Fruit fly (Drosophila melanogaster): ENCODE results near the gene Eaf6.

Eaf6 gene

dm6 chr3L:5583295-5583707, 24.8 kb downstream of the Eaf6 start (continued):
- TF ChIP-seq zf30C (GFP tag; optimal IDR thresholded peaks at IDR 0.05) (peak; percentile 84), Doc2 (GFP tag; IDR thresholded peaks at IDR 0.05) (peak; percentile 73; the same call in 1 of the 2 replicates), GATAe (GFP tag; conservative IDR thresholded peaks at IDR 0.05) (peak; percentile 55; the same call in 1 of the 2 replicates), fd64A (GFP tag; optimal IDR thresholded peaks at IDR 0.05) (peak; percentile 25), CG12744 (GFP tag; optimal IDR thresholded peaks at IDR 0.05) (peak; percentile 50), CG4404 (GFP tag; IDR thresholded peaks at IDR 0.05) (peak; percentile 90), CG13296 (GFP tag; optimal IDR thresholded peaks at IDR 0.05) (no peak), ap (GFP tag; IDR thresholded peaks at IDR 0.05) (peak; percentile 84), ham (GFP tag; IDR thresholded peaks at IDR 0.05) (peak; percentile 69), CG4617 (GFP tag; optimal IDR thresholded peaks at IDR 0.05; ENCODE audit: borderline replicate concordance) (peak; percentile 93), repo (GFP tag; optimal IDR thresholded peaks at IDR 0.05) (peak; percentile 75), Hand (GFP tag; optimal IDR thresholded peaks at IDR 0.05) (no peak), tio (GFP tag; optimal IDR thresholded peaks at IDR 0.05) (peak; percentile 68), ssp (GFP tag; IDR thresholded peaks at IDR 0.05) (peak; percentile 92), CG12942 (GFP tag; optimal IDR thresholded peaks at IDR 0.05) (peak; percentile 85), Gug (GFP tag; IDR thresholded peaks at IDR 0.05) (peak; percentile 91), CG17385 (GFP tag; optimal IDR thresholded peaks at IDR 0.05) (peak; percentile 61), Dp (GFP tag; optimal IDR thresholded peaks at IDR 0.05) (peak; percentile 82), CG33557 (GFP tag; optimal IDR thresholded peaks at IDR 0.05) (no peak), bigmax (GFP tag; optimal IDR thresholded peaks at IDR 0.05) (no peak), Bgb (GFP tag; IDR thresholded peaks at IDR 0.05; ENCODE audit: partially characterized antibody) (peak; percentile 83), CG7556 (GFP tag; optimal IDR thresholded peaks at IDR 0.05) (no peak), CG6654 (GFP tag; optimal IDR thresholded peaks at IDR 0.05) (peak; percentile 50), ewg (GFP tag; optimal IDR thresholded peaks at IDR 0.05) (no peak), maf-S (GFP tag; optimal IDR thresholded peaks at IDR 0.05) (peak; percentile 79), her (GFP tag; optimal IDR thresholded peaks at IDR 0.05) (peak; percentile 55), sc (optimal IDR thresholded peaks at IDR 0.05) (no peak), sc (GFP tag; optimal IDR thresholded peaks at IDR 0.05) (no peak), CG2202 (tag; optimal IDR thresholded peaks at IDR 0.05) (peak; percentile 36), Oaz (GFP tag; IDR thresholded peaks at IDR 0.05) (peak; percentile 85), CG9932 (GFP tag; IDR thresholded peaks at IDR 0.05) (peak; percentile 96), lmd (GFP tag; IDR thresholded peaks at IDR 0.05) (peak; percentile 94), abd-A (tag; optimal IDR thresholded peaks at IDR 0.05) (no peak), CG15601 (tag; optimal IDR thresholded peaks at IDR 0.05) (no peak), CG11696 (GFP tag; IDR thresholded peaks at IDR 0.05) (peak; percentile 60), CG30020 (tag; optimal IDR thresholded peaks at IDR 0.05) (no peak), B-H1 (GFP tag; IDR thresholded peaks at IDR 0.05) (peak; percentile 88), NC2β (GFP tag; optimal IDR thresholded peaks at IDR 0.05) (peak; percentile 79), CG10366 (GFP tag; IDR thresholded peaks at IDR 0.05) (peak; percentile 90), en (GFP tag; optimal IDR thresholded peaks at IDR 0.05) (peak; percentile 47), CG3838 (GFP tag; optimal IDR thresholded peaks at IDR 0.05) (peak; percentile 57), CG17612 (GFP tag; IDR thresholded peaks at IDR 0.05) (peak; percentile 80), dmrt99B (tag; optimal IDR thresholded peaks at IDR 0.05) (no peak), luna (GFP tag; optimal IDR thresholded peaks at IDR 0.05) (peak; percentile 84), zen (tag; optimal IDR thresholded peaks at IDR 0.05) (peak; percentile 86), nmo (GFP tag; optimal IDR thresholded peaks at IDR 0.05) (peak; percentile 94), CG5953 (GFP tag; IDR thresholded peaks at IDR 0.05) (peak; percentile 85), CG8944 (GFP tag; optimal IDR thresholded peaks at IDR 0.05) (peak; percentile 86), CG3407 (GFP tag; optimal IDR thresholded peaks at IDR 0.05) (no peak), CG7987 (GFP tag; optimal IDR thresholded peaks at IDR 0.05) (peak; percentile 65), CG3065 (GFP tag; optimal IDR thresholded peaks at IDR 0.05) (peak; percentile 77), CG3995 (GFP tag; optimal IDR thresholded peaks at IDR 0.05) (peak; percentile 70)
